Worm (Caenorhabditis elegans): Measurements from ENCODE around the gene F49C12.9.
A peak's percentile ranks its signal among the peaks of the same experiment; 100 is the strongest.

Gene F49C12.9

DNA sequence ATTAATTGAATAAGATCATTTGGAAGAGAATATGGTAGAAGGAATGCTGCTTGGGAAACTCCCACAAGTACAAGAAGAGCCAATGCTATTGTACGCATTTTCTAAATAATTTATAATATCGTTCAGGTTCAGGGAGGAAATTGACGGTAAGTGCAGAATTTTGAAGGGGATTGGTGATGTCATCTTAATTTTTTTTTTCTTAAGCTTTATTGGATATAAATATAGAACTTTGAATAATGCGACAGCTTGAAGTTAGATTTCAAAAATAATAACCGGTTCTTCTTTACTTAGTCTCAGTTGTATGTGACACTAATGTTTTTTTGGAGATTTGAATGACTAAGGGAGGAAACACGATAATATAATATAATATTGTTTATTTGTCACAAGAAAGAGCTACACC lies 14.7 kb upstream of the F49C12.9 start, which contains the start of gene nspg-7.1:
Gene nspg-7.1, minus strand, starts transcription at position 101 of the 400 bp plus-strand sequence.
- TF ChIP-seq bed-3 (GFP tag; optimal IDR thresholded peaks at IDR 0.05): no peak
- no peak for TF ChIP-seq ceh-39 (tag; optimal IDR thresholded peaks at IDR 0.05)
- no peak for TF ChIP-seq flh-1 (GFP tag; optimal IDR thresholded peaks at IDR 0.05)
- TF ChIP-seq mep-1 (tag; optimal IDR thresholded peaks at IDR 0.05): no peak
- TF ChIP-seq sem-2 (GFP tag; optimal IDR thresholded peaks at IDR 0.05): no peak
- no peak for TF ChIP-seq drap-1 (GFP tag; optimal IDR thresholded peaks at IDR 0.05)
- TF ChIP-seq lin-32 (GFP tag; optimal IDR thresholded peaks at IDR 0.05): no peak
- no peak for TF ChIP-seq unc-39 (tag; optimal IDR thresholded peaks at IDR 0.05)
- TF ChIP-seq ces-1 (GFP tag; optimal IDR thresholded peaks at IDR 0.05): no peak

DNA sequence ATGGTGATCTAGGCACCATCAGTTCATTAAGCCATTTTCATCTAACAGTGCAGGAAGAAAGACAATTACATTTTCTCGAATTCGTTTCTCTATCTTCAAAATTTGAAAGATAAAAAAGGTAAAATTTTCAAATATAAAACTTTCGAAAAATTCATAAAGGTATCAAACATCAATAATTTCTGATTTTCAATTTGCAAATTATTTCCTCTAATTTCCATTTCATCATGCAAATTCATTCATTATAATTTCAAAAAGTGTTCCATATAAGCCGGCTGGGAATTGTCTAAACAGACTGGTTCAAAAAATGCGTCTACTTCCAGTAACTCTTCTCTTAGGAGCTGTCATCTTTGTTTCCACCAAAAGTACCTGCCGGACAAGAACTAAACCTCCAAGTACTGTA lies 11.7 kb upstream of the F49C12.9 start, which contains the start of gene clec-183:
Gene clec-183, plus strand, starts transcription at position 301 of the 400 bp plus-strand sequence.
- TF ChIP-seq mls-2 (tag; optimal IDR thresholded peaks at IDR 0.05): no peak

DNA sequence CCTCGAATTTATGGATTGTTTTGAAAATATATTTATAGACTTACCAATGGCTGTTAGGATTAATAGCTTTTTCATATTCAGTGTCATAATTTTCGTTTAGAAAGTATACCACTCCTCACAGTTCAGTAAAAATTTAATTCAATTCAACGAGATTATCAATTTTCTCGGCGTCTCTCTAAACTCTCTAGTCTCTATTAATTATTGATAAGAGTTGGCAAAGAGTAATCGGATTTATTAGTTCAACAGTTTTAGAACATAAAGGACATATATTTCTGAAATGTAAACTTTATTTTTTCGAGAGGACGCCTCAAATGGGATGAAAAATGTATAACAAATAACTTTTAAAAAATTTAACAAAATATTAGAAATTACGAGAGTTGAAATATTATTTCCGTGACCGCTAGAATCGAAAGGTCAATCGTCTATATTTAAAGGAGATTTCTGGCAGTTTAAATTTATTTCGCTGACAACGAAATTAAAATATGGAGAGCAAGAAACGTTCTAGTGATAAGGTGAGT lies 8.0 kb upstream of the F49C12.9 start, which contains the start of the genes nspg-11 and F49C12.15:
Gene nspg-11, minus strand, starts transcription at position 101 of the 518 bp plus-strand sequence.
Gene F49C12.15, plus strand, starts transcription at position 468 of the 518 bp plus-strand sequence.
- TF ChIP-seq blmp-1 (tag; optimal IDR thresholded peaks at IDR 0.05) (no peak), sem-2 (GFP tag; optimal IDR thresholded peaks at IDR 0.05) (no peak)

DNA sequence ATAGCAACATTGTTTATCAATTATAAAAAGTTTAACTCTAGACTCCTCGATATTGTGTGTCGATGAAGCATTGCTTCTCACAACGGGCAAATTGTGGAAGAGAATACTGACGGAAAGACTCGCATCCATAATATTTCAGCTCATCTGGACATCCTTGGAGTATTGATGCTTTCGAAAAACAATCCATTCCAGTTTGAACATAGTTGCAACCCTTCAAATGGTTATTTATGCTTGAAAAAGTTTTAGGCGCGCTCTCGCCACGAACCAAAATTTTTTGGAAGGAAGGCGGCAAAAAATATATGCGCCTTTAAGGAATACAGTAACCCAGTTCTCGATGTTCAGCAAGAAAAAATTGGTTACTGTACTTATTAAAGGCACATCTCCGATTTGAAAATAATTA lies 6.5 kb upstream of the F49C12.9 start:
- TF ChIP-seq cnd-1 (tag; optimal IDR thresholded peaks at IDR 0.05) (no peak), nhr-28 (tag; optimal IDR thresholded peaks at IDR 0.05) (no peak), zip-8 (tag; optimal IDR thresholded peaks at IDR 0.05) (no peak), nhr-12 (tag; optimal IDR thresholded peaks at IDR 0.05) (no peak), ztf-11 (tag; optimal IDR thresholded peaks at IDR 0.05) (no peak), nhr-76 (tag; optimal IDR thresholded peaks at IDR 0.05) (no peak), ces-1 (GFP tag; optimal IDR thresholded peaks at IDR 0.05) (no peak), M03D4.4 (tag; optimal IDR thresholded peaks at IDR 0.05) (no peak), ceh-39 (tag; optimal IDR thresholded peaks at IDR 0.05) (no peak), unc-62 (GFP tag; optimal IDR thresholded peaks at IDR 0.05) (no peak), mep-1 (tag; optimal IDR thresholded peaks at IDR 0.05) (no peak), elt-1 (tag; optimal IDR thresholded peaks at IDR 0.05; ENCODE audit: borderline replicate concordance, insufficient read depth) (no peak), mab-5 (tag; optimal IDR thresholded peaks at IDR 0.05) (no peak), pha-4 (tag; optimal IDR thresholded peaks at IDR 0.05) (no peak), unc-120 (tag; optimal IDR thresholded peaks at IDR 0.05; ENCODE audit: poor library complexity, severe bottlenecking) (no peak), ceh-83 (GFP tag; optimal IDR thresholded peaks at IDR 0.05) (no peak), tbx-8 (GFP tag; optimal IDR thresholded peaks at IDR 0.05) (no peak), unc-39 (tag; optimal IDR thresholded peaks at IDR 0.05) (no peak), bed-3 (GFP tag; optimal IDR thresholded peaks at IDR 0.05) (no peak), nhr-2 (tag; optimal IDR thresholded peaks at IDR 0.05) (no peak)

DNA sequence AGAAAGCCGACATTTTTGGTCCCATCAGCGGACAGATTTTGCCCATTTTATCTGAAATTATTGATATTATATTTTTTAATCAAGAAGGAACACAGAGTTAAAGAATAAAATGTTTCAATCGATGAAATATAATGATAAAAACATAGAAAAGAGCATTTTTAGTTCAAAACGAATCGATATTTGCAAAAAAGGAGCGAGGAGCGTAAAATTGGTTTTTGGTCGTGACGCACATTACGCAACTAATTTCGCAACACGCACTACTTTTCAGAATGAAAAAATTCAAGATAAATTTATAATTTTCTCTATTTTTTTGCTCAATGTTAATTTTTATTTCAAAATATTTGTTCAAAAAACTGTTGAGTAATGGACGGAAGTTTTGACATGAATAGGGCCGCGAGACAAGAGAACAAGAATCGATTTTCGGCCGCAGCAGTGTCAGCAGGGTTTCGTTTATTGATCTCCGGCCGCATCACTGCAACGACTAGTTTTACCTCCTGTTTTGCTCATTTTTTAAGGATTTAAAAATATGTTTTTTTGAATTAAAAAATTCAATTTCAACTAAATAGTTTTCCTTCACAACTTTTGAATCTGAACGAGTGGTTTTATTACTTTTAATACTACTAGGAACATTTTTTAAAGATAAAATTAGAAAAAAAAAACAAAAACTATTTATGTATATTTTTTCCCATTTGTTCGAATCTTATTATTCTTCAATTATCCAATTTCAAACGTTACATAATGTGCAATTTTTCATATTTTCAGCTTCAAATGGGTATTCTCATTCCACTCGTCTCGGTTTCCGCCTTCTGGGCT lies 5.2 kb upstream of the F49C12.9 start, which contains the start of the genes F49C12.12 and vha-17:
Gene F49C12.12, minus strand, starts transcription at position 51 of the 813 bp plus-strand sequence.
Gene vha-17, plus strand, starts transcription at position 763 of the 813 bp plus-strand sequence.
- TF ChIP-seq mep-1 (tag; optimal IDR thresholded peaks at IDR 0.05) (no peak), unc-120 (tag; optimal IDR thresholded peaks at IDR 0.05; ENCODE audit: poor library complexity, severe bottlenecking) (peak; percentile 1), ceh-39 (tag; optimal IDR thresholded peaks at IDR 0.05) (peak; percentile 33), nhr-237 (tag; optimal IDR thresholded peaks at IDR 0.05) (peak; percentile 10)

DNA sequence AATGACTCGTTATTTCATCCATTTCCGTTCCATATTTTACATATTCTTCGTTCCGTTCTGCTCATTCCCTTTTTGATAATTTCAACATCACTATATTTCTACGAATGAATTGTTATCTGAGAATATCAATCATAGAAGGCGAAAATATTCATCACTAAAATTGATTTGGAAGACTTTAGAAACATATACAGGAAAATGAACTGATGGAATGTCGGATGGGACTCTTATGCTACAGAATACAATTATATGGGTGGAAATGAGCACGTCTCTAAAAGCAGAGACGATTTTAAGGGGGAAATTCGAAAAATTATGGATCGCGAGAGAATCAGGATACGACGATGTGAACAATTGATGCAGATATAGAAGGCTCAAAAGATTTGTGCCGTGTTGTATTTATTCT lies 4.0 kb upstream of the F49C12.9 start:
- no peak for TF ChIP-seq ceh-39 (tag; optimal IDR thresholded peaks at IDR 0.05)
- no peak for TF ChIP-seq tbx-8 (GFP tag; optimal IDR thresholded peaks at IDR 0.05)
- no peak for TF ChIP-seq sptf-1 (tag; optimal IDR thresholded peaks at IDR 0.05)
- TF ChIP-seq M03D4.4 (tag; optimal IDR thresholded peaks at IDR 0.05): no peak
- TF ChIP-seq ces-1 (GFP tag; optimal IDR thresholded peaks at IDR 0.05): no peak
- TF ChIP-seq nhr-12 (tag; optimal IDR thresholded peaks at IDR 0.05): no peak
- TF ChIP-seq pha-4 (tag; optimal IDR thresholded peaks at IDR 0.05): no peak
